Worm (Caenorhabditis elegans) whole organism, L1 larva: ENCODE measurements around the gene del-2.

ENCODE experiments used
- Y116A8C.19 ChIP-seq: sonication (generic microtip); optimal IDR thresholded peaks from 2 replicates; lab custom pipeline; 2016; ENCODE audit warnings: missing compliant biosample characterization, missing genetic modification characterization, borderline replicate concordance
- dpl-1 ChIP-seq, 3 experiments: fragments of 150-350 bp in 2 of 3; sonication (generic microtip) in 1 of 3; optimal IDR thresholded peaks; 2 replicates each; lab custom pipeline; 2014 to 2017; ENCODE audit warnings: missing biosample characterization in 3 of 3, missing genetic modification characterization in 3 of 3, missing genetic modification reagents in 3 of 3
- elt-3 ChIP-seq, 6 experiments: fragments of 150-350 bp in 1 of 6; sonication (generic microtip); optimal IDR thresholded peaks; 2 replicates each; lab custom pipeline; 2017 to 2018; ENCODE audit warnings: missing biosample characterization in 6 of 6, missing genetic modification characterization in 6 of 6, inconsistent platforms in 1 of 6
- fkh-4 ChIP-seq: sonication (generic microtip); optimal IDR thresholded peaks from 2 replicates; lab custom pipeline; 2016; ENCODE audit warnings: missing compliant biosample characterization, missing genetic modification characterization, borderline replicate concordance
- hlh-4 ChIP-seq: sonication (generic microtip); optimal IDR thresholded peaks from 2 replicates; lab custom pipeline; 2016; ENCODE audit warnings: mild to moderate bottlenecking, missing genetic modification characterization, missing compliant biosample characterization
- isw-1 ChIP-seq: fragments of 200-800 bp; sonication (Bioruptor generic); IDR thresholded peaks from 2 replicates; pipeline ENCODE4 v1.3.6; 2022; ENCODE audit warnings: missing genetic modification characterization, missing compliant biosample characterization
- lsy-2 ChIP-seq, 2 experiments: fragments of 150-350 bp; optimal IDR thresholded peaks; 2 replicates each; lab custom pipeline; 2014; ENCODE audit warnings: missing biosample characterization in 2 of 2, missing genetic modification characterization in 2 of 2
- nhr-12 ChIP-seq: sonication (generic microtip); optimal IDR thresholded peaks from 2 replicates; lab custom pipeline; 2017; ENCODE audit warnings: missing biosample characterization, missing genetic modification characterization
- nhr-20 ChIP-seq: sonication (generic microtip); optimal IDR thresholded peaks from 2 replicates; lab custom pipeline; 2016; ENCODE audit warnings: mild to moderate bottlenecking, missing genetic modification characterization, missing compliant biosample characterization
- nhr-237 ChIP-seq: fragments of 150-350 bp; optimal IDR thresholded peaks from 2 replicates; lab custom pipeline; 2014; ENCODE audit warnings: missing biosample characterization, missing genetic modification characterization
- nhr-71 ChIP-seq: sonication (generic microtip); optimal IDR thresholded peaks from 2 replicates; lab custom pipeline; 2016; ENCODE audit warnings: mild to moderate bottlenecking, missing genetic modification characterization, moderate library complexity, missing compliant biosample characterization
- nhr-76 ChIP-seq: sonication (generic microtip); optimal IDR thresholded peaks from 2 replicates; lab custom pipeline; 2017; ENCODE audit warnings: missing biosample characterization, missing genetic modification characterization
- nhr-84 ChIP-seq: sonication (generic microtip); optimal IDR thresholded peaks from 2 replicates; lab custom pipeline; 2017; ENCODE audit warnings: missing biosample characterization, missing genetic modification characterization
- zag-1 ChIP-seq: fragments of 150-350 bp; optimal IDR thresholded peaks from 2 replicates; lab custom pipeline; 2014; ENCODE audit warnings: missing biosample characterization, missing genetic modification characterization

DNA sequence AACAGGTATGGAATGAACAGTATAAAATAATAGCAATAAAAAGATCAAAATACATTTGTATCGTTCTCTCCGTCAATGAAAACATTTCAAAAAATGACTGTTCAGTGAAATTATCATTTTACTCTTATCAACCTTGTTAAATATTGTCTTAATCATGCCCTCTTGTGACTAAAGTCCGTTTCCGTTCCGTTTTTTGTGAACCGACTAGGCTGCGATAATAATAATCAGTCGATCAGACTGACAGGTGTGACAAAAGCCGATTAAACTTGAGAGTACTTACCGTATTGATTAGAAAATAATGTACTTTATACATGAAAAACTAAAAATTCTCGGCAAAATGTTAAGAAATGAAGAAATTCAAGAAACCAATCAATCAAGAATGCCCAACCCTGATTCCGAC is 40.7 kb upstream of the del-2 start, which contains the start of gene ins-7:
- TF ChIP-seq elt-3 (tag; optimal IDR thresholded peaks at IDR 0.05; lab: Kevin White, UChicago): no peak
- no peak for TF ChIP-seq lsy-2 (tag; optimal IDR thresholded peaks at IDR 0.05; lab: Kevin White, UChicago)
- TF ChIP-seq nhr-20 (tag; lab: Kevin White, UChicago): no peak
- no peak for TF ChIP-seq nhr-76
- no peak for TF ChIP-seq Y116A8C.19 (tag; lab: Kevin White, UChicago)
- TF ChIP-seq nhr-12: no peak
- TF ChIP-seq nhr-84 (tag; lab: Kevin White, UChicago): no peak
- no peak for TF ChIP-seq fkh-4
- TF ChIP-seq nhr-71 (tag; lab: Kevin White, UChicago): no peak
- TF ChIP-seq hlh-4 (tag; lab: Kevin White, UChicago): no peak
- no peak for TF ChIP-seq nhr-237 (tag; lab: Kevin White, UChicago)
- TF ChIP-seq isw-1 (GFP tag; lab: Robert Waterston, UW): no peak
- no peak for TF ChIP-seq zag-1 (tag; lab: Kevin White, UChicago)
- no peak for TF ChIP-seq dpl-1 (GFP tag; optimal IDR thresholded peaks at IDR 0.05; lab: Kevin White, UChicago)
